Fruit fly (Drosophila melanogaster) whole organism, adult: Measurements from ENCODE around the gene Hmt4-20.
"Not testable (repeated sequence)": the region's sequence is repeated elsewhere in the genome, so short reads cannot be mapped to it uniquely, and the experiment has no call there.

ENCODE experiments used
- CG11617 ChIP-seq: fragments of 200-800 bp; sonication (Bioruptor generic); optimal IDR thresholded peaks from 2 replicates; lab custom pipeline; 2017; ENCODE audit warnings: mild to moderate bottlenecking, missing biosample characterization, missing genetic modification reagents, missing genetic modification characterization
- CG12768 ChIP-seq: fragments of 200-800 bp; sonication (Bioruptor generic); optimal IDR thresholded peaks from 2 replicates; lab custom pipeline; 2017; ENCODE audit warnings: missing biosample characterization, missing genetic modification characterization, mild to moderate bottlenecking, moderate library complexity, missing genetic modification reagents
- CG14711 ChIP-seq: fragments of 200-800 bp; sonication (Bioruptor generic); optimal IDR thresholded peaks from 2 replicates; lab custom pipeline; 2018; ENCODE audit warnings: missing biosample characterization, mild to moderate bottlenecking, missing genetic modification characterization, moderate library complexity
- CG1620 ChIP-seq: fragments of 200-800 bp; sonication (Bioruptor generic); optimal IDR thresholded peaks from 2 replicates; lab custom pipeline; 2016; ENCODE audit warnings: missing biosample characterization, missing genetic modification characterization
- CG33017 ChIP-seq: fragments of 200-800 bp; sonication (Bioruptor generic); optimal IDR thresholded peaks from 2 replicates; lab custom pipeline; 2018; ENCODE audit warnings: missing biosample characterization, mild to moderate bottlenecking, missing genetic modification characterization, moderate library complexity
- CG5204 ChIP-seq: fragments of 200-800 bp; sonication (Bioruptor generic); optimal IDR thresholded peaks from 2 replicates; lab custom pipeline; 2016; ENCODE audit warnings: missing biosample characterization, missing genetic modification characterization
- CG7045 ChIP-seq: fragments of 200-800 bp; sonication (Bioruptor generic); optimal IDR thresholded peaks from 2 replicates; lab custom pipeline; 2017; ENCODE audit warnings: missing biosample characterization, mild to moderate bottlenecking, missing genetic modification characterization
- CG7101 ChIP-seq: fragments of 200-800 bp; sonication (Bioruptor generic); optimal IDR thresholded peaks from 2 replicates; lab custom pipeline; 2018; ENCODE audit warnings: missing biosample characterization, mild to moderate bottlenecking, missing genetic modification characterization, moderate library complexity
- Clk ChIP-seq: fragments of 200-800 bp; sonication (Bioruptor generic); optimal IDR thresholded peaks from 2 replicates; lab custom pipeline; 2017; ENCODE audit warnings: missing biosample characterization, missing genetic modification characterization
- Crg-1 ChIP-seq: fragments of 200-800 bp; sonication (Bioruptor generic); optimal IDR thresholded peaks from 2 replicates; lab custom pipeline; 2016; ENCODE audit warnings: missing biosample characterization, missing genetic modification characterization
- Hr96 ChIP-seq: fragments of 200-800 bp; sonication (Bioruptor generic); optimal IDR thresholded peaks from 2 replicates; lab custom pipeline; 2016; ENCODE audit warnings: missing biosample characterization, missing genetic modification characterization
- Mnt ChIP-seq: fragments of 200-800 bp; sonication (Bioruptor generic); optimal IDR thresholded peaks from 2 replicates; lab custom pipeline; 2016; ENCODE audit warnings: missing biosample characterization, mild to moderate bottlenecking, missing genetic modification characterization
- bab1 ChIP-seq: fragments of 200-800 bp; sonication (Bioruptor generic); optimal IDR thresholded peaks from 3 replicates; lab custom pipeline; 2019; ENCODE audit warnings: missing biosample characterization, mild to moderate bottlenecking, missing genetic modification characterization, moderate library complexity
- cic ChIP-seq: fragments of 200-800 bp; sonication (Bioruptor generic); optimal IDR thresholded peaks from 2 replicates; lab custom pipeline; 2017; ENCODE audit warnings: missing biosample characterization, mild to moderate bottlenecking, missing genetic modification characterization, moderate library complexity
- cnc ChIP-seq, 2 experiments: fragments of >200 bp; optimal IDR thresholded peaks; 2 replicates each; lab custom pipeline; 2017
- kay ChIP-seq: fragments of 200-800 bp; sonication (Bioruptor generic); peaks from one replicate; lab custom pipeline; 2016; ENCODE audit warnings: missing biosample characterization, missing genetic modification characterization, borderline replicate concordance
- ovo ChIP-seq: fragments of 200-800 bp; sonication (Bioruptor generic); optimal IDR thresholded peaks from 2 replicates; lab custom pipeline; 2016; ENCODE audit warnings: missing biosample characterization, missing genetic modification characterization
- pad ChIP-seq: fragments of 200-800 bp; sonication (Bioruptor generic); optimal IDR thresholded peaks from 3 replicates; lab custom pipeline; 2017; ENCODE audit warnings: missing biosample characterization, missing genetic modification characterization, mild to moderate bottlenecking, moderate library complexity, missing genetic modification reagents
- tj ChIP-seq: fragments of 200-800 bp; sonication (Bioruptor generic); optimal IDR thresholded peaks from 3 replicates; lab custom pipeline; 2017; ENCODE audit warnings: missing biosample characterization, mild to moderate bottlenecking, missing genetic modification characterization, moderate library complexity
- toe ChIP-seq: fragments of 200-800 bp; sonication (Bioruptor generic); optimal IDR thresholded peaks from 2 replicates; lab custom pipeline; 2016; ENCODE audit warnings: missing biosample characterization, missing genetic modification characterization

Gene Hmt4-20

DNA sequence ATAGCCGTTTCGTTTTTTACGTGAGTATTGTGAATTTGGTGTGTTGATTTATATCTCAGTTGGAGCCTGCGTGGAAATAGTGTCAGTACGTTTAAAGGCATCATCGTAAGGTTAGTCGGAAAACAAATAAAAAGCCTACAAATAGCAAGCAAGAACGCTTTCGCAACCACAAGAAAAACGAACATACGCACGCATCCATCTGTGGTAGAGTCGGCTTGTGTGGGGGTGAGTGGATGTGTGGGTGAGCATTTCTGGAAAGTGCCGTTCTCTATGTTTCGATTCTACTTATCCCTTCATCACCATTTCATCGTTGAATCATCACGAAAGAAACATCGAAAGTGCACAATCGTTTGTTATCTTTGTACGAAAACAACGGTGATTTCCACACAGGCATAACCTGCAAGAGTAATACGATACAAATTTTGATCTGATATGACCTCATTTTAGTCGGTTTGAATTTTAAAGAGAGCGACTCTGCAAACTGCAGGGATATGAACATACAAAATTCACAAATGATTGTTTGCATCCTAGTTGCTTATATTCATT lies 620 bp upstream of the Hmt4-20 start:
- no peak for TF ChIP-seq toe (GFP tag; lab: Kevin White, UChicago)
- no peak for TF ChIP-seq CG7045
- TF ChIP-seq CG1620 (GFP tag; lab: Kevin White, UChicago): no peak
- peak; percentile 51 for TF ChIP-seq bab1
- no peak for TF ChIP-seq CG7101 (tag; lab: Kevin White, UChicago)
- no peak for TF ChIP-seq CG14711
- peak; percentile 22 for TF ChIP-seq ovo
- no peak for TF ChIP-seq CG5204
- TF ChIP-seq pad: peak; percentile 82
- no peak for TF ChIP-seq tj (GFP tag; lab: Kevin White, UChicago)

dm6 chrX:654949-655348 lies 884 bp downstream of the Hmt4-20 start:
- TF ChIP-seq CG1620 (GFP tag; lab: Kevin White, UChicago): peak; percentile 97
- TF ChIP-seq pad: peak; percentile 87
- TF ChIP-seq Clk: peak; percentile 89
- peak; percentile 95 for TF ChIP-seq Crg-1 (GFP tag; lab: Kevin White, UChicago)
- peak; percentile 93 for TF ChIP-seq CG11617 (GFP tag; lab: Kevin White, UChicago)
- TF ChIP-seq CG7101 (tag; lab: Kevin White, UChicago): peak; percentile 97
- TF ChIP-seq CG5204: peak; percentile 85
- TF ChIP-seq toe (GFP tag; lab: Kevin White, UChicago): peak; percentile 86
- peak; percentile 98 for TF ChIP-seq bab1
- TF ChIP-seq CG33017 (tag; lab: Kevin White, UChicago): peak; percentile 89
- peak; percentile 100 for TF ChIP-seq CG14711
- TF ChIP-seq tj (GFP tag; lab: Kevin White, UChicago): peak; percentile 94
- peak; percentile 94 for TF ChIP-seq CG12768 (GFP tag; lab: Kevin White, UChicago)
- TF ChIP-seq cnc (optimal IDR thresholded peaks at IDR 0.05; lab: Kevin White, UChicago): peak in 1 of 2 experiments; percentile 10
- peak; percentile 92 for TF ChIP-seq Mnt (GFP tag; lab: Kevin White, UChicago)
- TF ChIP-seq Hr96: no peak
- TF ChIP-seq kay: no peak
- TF ChIP-seq CG7045: peak; percentile 88
- TF ChIP-seq cic (GFP tag; lab: Kevin White, UChicago): peak; percentile 86
- TF ChIP-seq ovo: peak; percentile 94

DNA sequence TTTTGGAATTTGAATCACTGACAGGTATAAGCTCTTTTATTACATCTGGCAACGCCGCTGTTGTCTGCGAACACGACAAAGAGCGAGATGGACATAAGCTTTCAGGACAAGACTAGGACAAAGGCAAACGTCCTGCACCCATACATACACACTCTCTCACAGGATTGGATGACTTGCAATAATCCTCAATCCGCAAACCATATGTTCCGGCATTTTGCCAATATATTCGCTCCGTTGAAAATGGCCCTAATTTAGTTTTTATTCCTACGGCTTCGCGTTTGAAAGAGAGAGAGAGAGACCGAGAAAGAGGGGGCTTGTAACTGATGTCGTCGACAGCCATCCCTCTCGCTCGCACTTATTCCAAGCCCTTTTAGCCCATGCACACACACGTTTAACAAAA lies 1.6 kb downstream of the Hmt4-20 start:
- TF ChIP-seq CG12768 (GFP tag; lab: Kevin White, UChicago): no peak
- TF ChIP-seq cnc (optimal IDR thresholded peaks at IDR 0.05; lab: Kevin White, UChicago): no peak
- no peak for TF ChIP-seq Clk
- no peak for TF ChIP-seq Crg-1 (GFP tag; lab: Kevin White, UChicago)
- TF ChIP-seq Hr96: no peak
- no peak for TF ChIP-seq CG5204
- TF ChIP-seq CG14711: peak; percentile 43
- TF ChIP-seq kay: no peak
- peak; percentile 53 for TF ChIP-seq pad
- no peak for TF ChIP-seq cic (GFP tag; lab: Kevin White, UChicago)
- TF ChIP-seq CG7045: no peak
- peak; percentile 81 for TF ChIP-seq Mnt (GFP tag; lab: Kevin White, UChicago)
- no peak for TF ChIP-seq tj (GFP tag; lab: Kevin White, UChicago)
- no peak for TF ChIP-seq ovo
- TF ChIP-seq CG1620 (GFP tag; lab: Kevin White, UChicago): no peak
- no peak for TF ChIP-seq CG11617 (GFP tag; lab: Kevin White, UChicago)
- no peak for TF ChIP-seq CG33017 (tag; lab: Kevin White, UChicago)
- TF ChIP-seq bab1: no peak
- no peak for TF ChIP-seq toe (GFP tag; lab: Kevin White, UChicago)
- no peak for TF ChIP-seq CG7101 (tag; lab: Kevin White, UChicago)

DNA sequence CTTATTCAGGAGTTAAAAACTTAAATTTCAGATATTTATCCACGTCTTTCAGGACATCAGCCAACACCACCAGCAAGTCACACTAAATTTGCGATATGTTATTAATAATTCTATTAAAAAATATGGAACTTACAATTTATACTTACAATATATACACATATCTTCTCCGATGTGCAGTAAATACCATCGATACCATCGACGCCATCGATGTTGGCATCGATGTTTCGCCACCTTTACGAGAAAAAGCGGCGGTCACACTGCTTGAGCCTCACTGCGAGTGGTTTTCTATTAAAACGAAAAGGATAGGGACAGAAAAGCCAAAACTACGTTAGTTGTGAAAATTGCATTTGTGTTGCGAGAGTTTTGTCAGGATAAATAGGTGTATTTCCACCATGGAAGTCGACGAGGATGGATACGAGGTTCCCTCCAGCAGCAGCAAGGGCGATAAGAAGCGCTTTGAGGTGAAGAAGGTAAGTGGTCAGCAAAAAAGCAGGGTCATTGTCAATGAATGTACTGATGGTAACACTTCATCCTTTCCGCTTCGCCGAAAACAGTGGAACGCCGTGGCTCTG lies 8.7 kb downstream of the Hmt4-20 start, which contains the start of gene Roc1a:
Gene Roc1a, plus strand, starts transcription at position 249 of the 572 bp plus-strand sequence.
- TF ChIP-seq CG1620 (GFP tag; lab: Kevin White, UChicago): peak; percentile 9
- TF ChIP-seq Crg-1 (GFP tag; lab: Kevin White, UChicago): no peak
- peak; percentile 53 for TF ChIP-seq tj (GFP tag; lab: Kevin White, UChicago)
- no peak for TF ChIP-seq Hr96
- TF ChIP-seq Mnt (GFP tag; lab: Kevin White, UChicago): peak; percentile 5
- peak; percentile 34 for TF ChIP-seq bab1
- peak; percentile 14 for TF ChIP-seq pad
- TF ChIP-seq ovo: peak; percentile 12
- no peak for TF ChIP-seq CG12768 (GFP tag; lab: Kevin White, UChicago)
- TF ChIP-seq CG11617 (GFP tag; lab: Kevin White, UChicago): peak; percentile 20
- TF ChIP-seq CG7101 (tag; lab: Kevin White, UChicago): peak; percentile 43

dm6 chrX:646395-647009 lies 9.3 kb downstream of the Hmt4-20 start:
- TF ChIP-seq toe (GFP tag; lab: Kevin White, UChicago) (no peak), bab1 (peak; percentile 14), ovo (no peak)

DNA sequence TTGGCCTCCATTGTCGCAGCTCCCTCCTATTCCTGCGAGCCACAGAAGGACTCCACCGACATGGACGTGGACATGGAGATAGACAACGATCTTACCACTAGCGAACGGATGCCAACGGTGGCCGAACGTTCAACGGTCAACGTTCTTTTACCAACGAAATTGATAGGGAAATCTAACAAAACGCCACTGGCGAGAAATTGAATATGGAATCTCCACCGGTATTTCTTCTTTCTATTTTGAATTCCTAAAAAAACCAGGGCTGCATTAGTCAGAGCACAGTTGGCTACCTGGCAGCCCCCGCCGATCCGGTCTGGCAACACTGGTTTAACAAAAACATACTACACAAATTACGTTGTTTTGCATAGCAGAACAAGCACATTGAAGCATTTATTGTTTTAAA lies 11.4 kb downstream of the Hmt4-20 start, which contains the start of gene CG13367:
Gene CG13367, plus strand, starts transcription at position 301 of the 400 bp plus-strand sequence.
- not testable (repeated sequence) for TF ChIP-seq cic (GFP tag; lab: Kevin White, UChicago); CG11617 (GFP tag; lab: Kevin White, UChicago); pad
